Worm (Caenorhabditis elegans): ENCODE data around the gene ZK632.12.

ZK632.12 gene

DNA sequence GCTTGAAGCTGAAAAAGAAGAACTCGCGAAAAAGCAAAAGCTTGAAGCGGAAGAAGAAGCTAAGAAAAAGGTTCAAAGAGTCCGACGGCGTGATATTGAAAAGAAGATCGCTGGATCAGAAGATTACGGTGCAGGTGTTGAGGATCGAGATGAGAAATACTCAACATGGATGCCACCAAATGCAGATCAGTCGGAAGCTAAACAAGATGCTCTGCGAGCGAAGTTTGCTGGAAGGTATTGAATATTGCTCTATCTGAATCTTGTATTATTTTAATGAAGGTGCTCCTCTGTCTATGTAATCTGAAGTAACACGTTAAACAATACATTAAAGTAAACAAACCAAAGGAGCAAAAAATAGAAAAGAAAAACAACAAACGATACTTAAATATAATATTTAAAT lies 28.6 kb upstream of the ZK632.12 start:
- TF ChIP-seq efl-1 (optimal IDR thresholded peaks at IDR 0.05) (no peak), efl-1 (GFP tag; optimal IDR thresholded peaks at IDR 0.05 in 1 of 2) (peak in 1 of 2 experiments; percentile 55), ceh-88 (GFP tag; IDR thresholded peaks at IDR 0.05) (no peak), lin-35 (GFP tag; optimal IDR thresholded peaks at IDR 0.05) (no peak), dsc-1 (tag; optimal IDR thresholded peaks at IDR 0.05) (no peak)

DNA sequence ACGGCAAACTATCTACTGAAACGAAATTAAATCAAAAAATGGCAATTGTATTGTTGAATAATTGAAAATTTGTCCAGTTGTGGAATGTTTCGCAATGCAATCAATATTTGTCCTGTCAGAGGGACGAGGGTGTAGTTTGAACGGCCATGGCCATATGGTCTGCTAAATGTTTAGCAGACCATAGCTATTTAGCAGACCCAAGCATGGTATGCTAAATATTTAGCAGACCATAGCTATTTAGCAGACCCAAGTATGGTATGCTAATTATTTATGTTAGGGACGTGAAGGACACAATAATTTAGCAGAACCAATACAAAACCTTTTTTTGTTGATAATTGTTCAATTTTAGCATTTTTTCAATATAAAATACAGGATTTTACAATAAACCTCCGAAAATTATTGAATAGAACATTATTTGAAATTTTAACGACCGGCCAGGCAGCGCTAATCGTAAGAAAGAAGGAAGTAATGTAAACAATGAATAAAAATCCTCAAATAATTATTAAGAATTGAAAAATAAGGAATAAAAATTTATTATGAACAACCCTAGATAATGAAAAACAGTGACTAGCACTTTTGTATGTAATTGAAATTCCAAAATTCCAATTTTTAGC lies 25.5 kb upstream of the ZK632.12 start, which contains the start of gene riok-3:
TSS of gene riok-3 (minus strand) at position 15 of the 614 bp plus-strand sequence.
- peak in 1 of 2 experiments; percentile 7 for TF ChIP-seq lsy-2 (tag; optimal IDR thresholded peaks at IDR 0.05)
- TF ChIP-seq ama-1 (optimal IDR thresholded peaks at IDR 0.05), result peak; percentile 38
- TF ChIP-seq vab-15 (tag; optimal IDR thresholded peaks at IDR 0.05), result no peak
- peak; percentile 63 for TF ChIP-seq nhr-85 (tag)
- TF ChIP-seq zip-4 (GFP tag; optimal IDR thresholded peaks at IDR 0.05), result peak; percentile 29
- TF ChIP-seq efl-1 (optimal IDR thresholded peaks at IDR 0.05), result peak in 1 of 2 experiments; percentile 11
- peak in 1 of 2 experiments; percentile 71 for TF ChIP-seq efl-1 (GFP tag; optimal IDR thresholded peaks at IDR 0.05 in 1 of 2)
- TF ChIP-seq fkh-10 (GFP tag; optimal IDR thresholded peaks at IDR 0.05), result no peak
- TF ChIP-seq nhr-71 (tag; optimal IDR thresholded peaks at IDR 0.05), result peak; percentile 42
- peak; percentile 18 for TF ChIP-seq lir-3 (tag; optimal IDR thresholded peaks at IDR 0.05; ENCODE audit: poor library complexity)
- peak; percentile 0 for TF ChIP-seq snu-23 (GFP tag; optimal IDR thresholded peaks at IDR 0.05)

DNA sequence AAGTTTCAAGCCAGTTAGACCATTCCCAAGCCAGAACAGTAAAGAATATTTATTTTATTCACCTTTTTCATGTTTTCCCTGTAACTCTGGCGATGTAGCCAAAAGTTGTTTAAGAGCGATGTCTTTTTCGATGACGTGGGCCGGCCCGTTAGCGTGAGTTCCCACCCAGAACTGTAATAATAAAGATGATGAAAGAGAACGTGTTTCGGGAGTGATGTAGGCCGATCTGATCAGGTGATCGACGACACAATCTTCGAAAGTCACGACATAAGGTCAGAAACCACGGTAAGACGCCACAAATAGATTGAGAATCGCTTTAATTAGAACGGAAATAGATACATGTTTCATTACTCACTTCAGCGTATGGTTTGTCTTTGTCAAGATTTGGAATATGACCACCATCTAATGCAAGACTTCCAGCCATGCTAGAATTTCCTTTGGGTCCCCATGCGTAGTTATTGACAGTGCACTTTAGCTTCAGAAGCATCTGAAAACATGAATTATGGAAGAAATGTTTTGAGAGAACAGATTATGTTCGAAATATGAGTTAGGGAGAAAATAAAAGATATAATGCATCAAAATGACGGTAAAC lies 23.5 kb upstream of the ZK632.12 start, which contains the start of gene ZK632.4:
TSS of gene ZK632.4 (minus strand) at position 487 of the 592 bp plus-strand sequence.
- TF ChIP-seq tbx-2 (tag; optimal IDR thresholded peaks at IDR 0.05) (no peak), isw-1 (GFP tag; IDR thresholded peaks at IDR 0.05) (no peak), ceh-90 (tag; optimal IDR thresholded peaks at IDR 0.05) (no peak), nhr-28 (tag; optimal IDR thresholded peaks at IDR 0.05) (no peak), grh-1 (GFP tag; IDR thresholded peaks at IDR 0.05) (0 out of 2 replicates have a peak, but pooled peaks have one; percentile 35), nhr-85 (tag) (peak; percentile 37), lin-15B (tag; optimal IDR thresholded peaks at IDR 0.05) (no peak), unc-130 (tag; optimal IDR thresholded peaks at IDR 0.05) (peak; percentile 37), unc-30 (tag; optimal IDR thresholded peaks at IDR 0.05) (no peak), elt-3 (tag; optimal IDR thresholded peaks at IDR 0.05) (peak in 1 of 6 experiments; percentile 26)

DNA sequence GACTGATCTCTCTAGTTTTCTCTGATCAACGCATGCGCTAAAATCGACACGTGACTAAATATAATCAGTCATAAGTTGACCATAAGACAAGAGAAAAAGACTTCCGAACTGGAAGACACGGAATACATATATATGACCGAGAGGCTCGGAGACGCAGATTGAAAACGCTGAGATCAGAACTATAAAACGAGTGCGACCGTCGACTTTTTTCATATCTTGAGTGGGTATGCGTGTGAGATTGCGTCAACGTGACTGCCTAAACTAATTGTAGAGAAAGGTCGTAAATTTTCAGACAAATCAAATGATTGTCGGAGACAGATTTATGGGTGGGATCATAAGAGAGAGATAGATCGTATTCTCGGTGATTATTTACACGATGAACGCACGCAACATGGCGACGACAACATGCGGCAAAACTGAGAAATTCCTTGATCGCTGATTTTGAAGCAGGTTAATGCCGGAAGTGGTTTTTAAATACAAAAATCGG lies 23.0 kb upstream of the ZK632.12 start:
- peak; percentile 42 for TF ChIP-seq nhr-19 (GFP tag; conservative IDR thresholded peaks at IDR 0.05)
- peak; percentile 26 for TF ChIP-seq skn-1 (tag; optimal IDR thresholded peaks at IDR 0.05)
- TF ChIP-seq snpc-4 (tag; optimal IDR thresholded peaks at IDR 0.05), result no peak
- TF ChIP-seq dsc-1 (tag; optimal IDR thresholded peaks at IDR 0.05), result no peak
- peak; percentile 43 for TF ChIP-seq nhr-90 (tag; optimal IDR thresholded peaks at IDR 0.05; ENCODE audit: poor library complexity)
- TF ChIP-seq jun-1 (tag; optimal IDR thresholded peaks at IDR 0.05), result peak; percentile 4
- TF ChIP-seq rnt-1 (tag; optimal IDR thresholded peaks at IDR 0.05), result peak; percentile 21
- TF ChIP-seq swsn-7 (tag; optimal IDR thresholded peaks at IDR 0.05), result no peak
- TF ChIP-seq mab-9 (GFP tag; IDR thresholded peaks at IDR 0.05), result no peak
- peak; percentile 28 for TF ChIP-seq lin-14 (GFP tag; optimal IDR thresholded peaks at IDR 0.05)
- peak; percentile 28 for TF ChIP-seq lir-3 (tag; optimal IDR thresholded peaks at IDR 0.05; ENCODE audit: poor library complexity)
- TF ChIP-seq lsy-2 (tag; optimal IDR thresholded peaks at IDR 0.05), result peak in 1 of 2 experiments; percentile 39
- TF ChIP-seq snu-23 (GFP tag; optimal IDR thresholded peaks at IDR 0.05), result peak; percentile 58
- peak; percentile 64 for TF ChIP-seq ztf-4 (tag; optimal IDR thresholded peaks at IDR 0.05)
- peak; percentile 83 for TF ChIP-seq nhr-85 (tag)
- TF ChIP-seq efl-3 (GFP tag; optimal IDR thresholded peaks at IDR 0.05), result no peak
- TF ChIP-seq mdl-1 (tag; optimal IDR thresholded peaks at IDR 0.05), result peak in 1 of 2 experiments; percentile 66
- no peak for TF ChIP-seq ceh-8 (GFP tag; optimal IDR thresholded peaks at IDR 0.05)
- TF ChIP-seq vab-15 (tag; optimal IDR thresholded peaks at IDR 0.05), result peak; percentile 58
- TF ChIP-seq elt-2 (tag; optimal IDR thresholded peaks at IDR 0.05), result peak; percentile 59
- no peak for TF ChIP-seq nhr-84 (tag; optimal IDR thresholded peaks at IDR 0.05)
- TF ChIP-seq fos-1 (tag; optimal IDR thresholded peaks at IDR 0.05), result no peak
- no peak for TF ChIP-seq zip-4 (GFP tag; optimal IDR thresholded peaks at IDR 0.05)
- TF ChIP-seq nhr-20 (tag; optimal IDR thresholded peaks at IDR 0.05), result peak; percentile 65
- TF ChIP-seq ama-1 (optimal IDR thresholded peaks at IDR 0.05), result peak; percentile 58
- TF ChIP-seq lin-35 (GFP tag; optimal IDR thresholded peaks at IDR 0.05), result peak in 1 of 2 experiments; percentile 74
- TF ChIP-seq blmp-1 (tag; optimal IDR thresholded peaks at IDR 0.05), result peak; percentile 67
- TF ChIP-seq nhr-47 (tag; optimal IDR thresholded peaks at IDR 0.05), result peak; percentile 34
- TF ChIP-seq mep-1 (tag; optimal IDR thresholded peaks at IDR 0.05), result peak; percentile 32
- peak in 2 of 6 experiments; percentile 36 to 75 for TF ChIP-seq elt-3 (tag; optimal IDR thresholded peaks at IDR 0.05)
- no peak for TF ChIP-seq efl-1 (optimal IDR thresholded peaks at IDR 0.05)
- TF ChIP-seq efl-1 (GFP tag; optimal IDR thresholded peaks at IDR 0.05 in 1 of 2), result peak in 1 of 2 experiments; percentile 91

Measured in whole organism, L1 larva.